Fruit fly (Drosophila melanogaster): ENCODE measurements around the gene Atg17.

Atg17 gene

DNA sequence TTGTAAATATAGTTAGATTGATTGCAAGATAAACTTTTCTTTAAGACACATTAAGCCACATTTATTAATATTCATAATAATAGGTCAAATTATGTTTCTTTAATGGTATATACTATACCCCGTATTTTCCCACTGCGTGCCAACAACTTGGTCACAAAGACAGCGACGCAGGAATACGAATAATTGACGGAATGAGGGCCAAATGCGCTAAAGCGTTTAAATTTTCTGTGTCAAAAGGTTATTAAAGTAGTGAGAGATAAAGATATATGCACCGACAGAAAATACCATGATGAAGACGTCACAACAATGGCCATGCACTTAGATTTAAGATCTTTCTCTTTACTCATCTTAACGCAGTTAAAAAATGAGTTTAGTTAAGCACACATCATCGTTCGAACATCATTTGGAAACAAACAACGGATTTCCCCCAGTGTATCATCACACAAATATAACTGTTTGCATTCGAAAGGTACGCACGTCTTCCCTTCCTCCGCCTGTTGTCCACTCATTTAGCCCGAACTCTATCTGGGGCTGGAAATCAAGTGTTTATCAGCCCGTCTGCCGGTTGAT is 49.0 kb upstream of the Atg17 start (continued):
- TF ChIP-seq Oaz (GFP tag; IDR thresholded peaks at IDR 0.05): no peak
- TF ChIP-seq sna (GFP tag; IDR thresholded peaks at IDR 0.05; ENCODE audit: partially characterized antibody): no peak
- no peak for TF ChIP-seq CG7928 (GFP tag; optimal IDR thresholded peaks at IDR 0.05)
- peak; percentile 77 for TF ChIP-seq CG7556 (GFP tag; optimal IDR thresholded peaks at IDR 0.05)
- TF ChIP-seq stwl (tag; optimal IDR thresholded peaks at IDR 0.05): no peak
- TF ChIP-seq sc (optimal IDR thresholded peaks at IDR 0.05): no peak
- peak; percentile 39 for TF ChIP-seq sc (GFP tag; optimal IDR thresholded peaks at IDR 0.05)
- TF ChIP-seq pros (GFP tag; optimal IDR thresholded peaks at IDR 0.05): no peak
- peak; percentile 61 for TF ChIP-seq CG12219 (GFP tag; optimal IDR thresholded peaks at IDR 0.05)
- TF ChIP-seq unpg (GFP tag; optimal IDR thresholded peaks at IDR 0.05): peak; percentile 35
- peak; percentile 33; the same call in 2 of the 3 replicates for TF ChIP-seq B-H1 (GFP tag; IDR thresholded peaks at IDR 0.05)
- TF ChIP-seq dmrt99B (tag; optimal IDR thresholded peaks at IDR 0.05): peak; percentile 84
- TF ChIP-seq oc (tag; optimal IDR thresholded peaks at IDR 0.05): peak; percentile 80
- peak; percentile 59 for TF ChIP-seq CG1233 (GFP tag; optimal IDR thresholded peaks at IDR 0.05)
- no peak for TF ChIP-seq pfk (GFP tag; optimal IDR thresholded peaks at IDR 0.05)
- TF ChIP-seq Gug (GFP tag; IDR thresholded peaks at IDR 0.05): peak; percentile 42; the same call in 2 of the 4 replicates
- no peak for TF ChIP-seq nom (GFP tag; optimal IDR thresholded peaks at IDR 0.05)
- no peak for TF ChIP-seq CG15479 (GFP tag; optimal IDR thresholded peaks at IDR 0.05)
- peak; percentile 97 for TF ChIP-seq Ets65A (GFP tag)
- TF ChIP-seq odd (GFP tag; optimal IDR thresholded peaks at IDR 0.05): peak; percentile 51
- TF ChIP-seq CG13287 (GFP tag; IDR thresholded peaks at IDR 0.05; ENCODE audit: partially characterized antibody): no peak
- no peak for TF ChIP-seq CG6683 (GFP tag; optimal IDR thresholded peaks at IDR 0.05)
- TF ChIP-seq CG2116 (GFP tag; optimal IDR thresholded peaks at IDR 0.05): peak; percentile 19
- no peak for TF ChIP-seq CG6854 (GFP tag; optimal IDR thresholded peaks at IDR 0.05)
- TF ChIP-seq CG16863 (GFP tag; optimal IDR thresholded peaks at IDR 0.05): peak; percentile 61
- TF ChIP-seq CG13624 (GFP tag; optimal IDR thresholded peaks at IDR 0.05): peak; percentile 55
- TF ChIP-seq cas (GFP tag; IDR thresholded peaks at IDR 0.05): no peak
- no peak for TF ChIP-seq CG12744 (GFP tag; optimal IDR thresholded peaks at IDR 0.05)
- no peak for TF ChIP-seq CG9797 (GFP tag; optimal IDR thresholded peaks at IDR 0.05)
- peak; percentile 38 for TF ChIP-seq CG3407 (GFP tag; optimal IDR thresholded peaks at IDR 0.05)
- peak; percentile 74 for TF ChIP-seq gce (GFP tag; IDR thresholded peaks at IDR 0.05)
- peak; percentile 13; the same call in 1 of the 2 replicates for TF ChIP-seq Gsc (GFP tag; IDR thresholded peaks at IDR 0.05)
- peak; percentile 95 for TF ChIP-seq grn (GFP tag; optimal IDR thresholded peaks at IDR 0.05)
- no peak for TF ChIP-seq bigmax (GFP tag; optimal IDR thresholded peaks at IDR 0.05)
- TF ChIP-seq CG7839 (tag; optimal IDR thresholded peaks at IDR 0.05): peak; percentile 72
- TF ChIP-seq CG15073 (GFP tag; optimal IDR thresholded peaks at IDR 0.05): peak; percentile 8
- no peak for TF ChIP-seq Scr (GFP tag; IDR thresholded peaks at IDR 0.05; ENCODE audit: partially characterized antibody)
- TF ChIP-seq Dbx (GFP tag; IDR thresholded peaks at IDR 0.05): 0 out of 3 replicates have a peak, but pooled peaks have one; percentile 16
- TF ChIP-seq bowl (GFP tag; IDR thresholded peaks at IDR 0.05): 0 out of 2 replicates have a peak, but pooled peaks have one; percentile 14
- TF ChIP-seq Taf1 (GFP tag; IDR thresholded peaks at IDR 0.05): no peak; the same call in 1 of the 2 replicates
- TF ChIP-seq NC2β (GFP tag; optimal IDR thresholded peaks at IDR 0.05): peak; percentile 62
- TF ChIP-seq CG18262 (tag; optimal IDR thresholded peaks at IDR 0.05): peak; percentile 79
- TF ChIP-seq tgo (GFP tag; IDR thresholded peaks at IDR 0.05): peak; percentile 55
- TF ChIP-seq ase (GFP tag; IDR thresholded peaks at IDR 0.05): peak; percentile 55; the same call in 1 of the 3 replicates
- no peak for TF ChIP-seq knrl (GFP tag; IDR thresholded peaks at IDR 0.05; ENCODE audit: partially characterized antibody)
- no peak for TF ChIP-seq prd (optimal IDR thresholded peaks at IDR 0.05)
- TF ChIP-seq prd (GFP tag; IDR thresholded peaks at IDR 0.05): peak; percentile 71
- peak; percentile 43 for TF ChIP-seq fd64A (GFP tag; optimal IDR thresholded peaks at IDR 0.05)
- TF ChIP-seq Hmr (GFP tag; optimal IDR thresholded peaks at IDR 0.05): peak; percentile 59
- TF ChIP-seq CG7987 (GFP tag; optimal IDR thresholded peaks at IDR 0.05): no peak
